Worm (Caenorhabditis elegans): ENCODE results near the gene nas-4.

ce11 chrIII:6380472-6380871 is 35.0 kb downstream of the nas-4 start, which contains the start of gene C16A3.5:
- TF ChIP-seq dmd-4 (tag; optimal IDR thresholded peaks at IDR 0.05; ENCODE audit: borderline replicate concordance) (no peak), sox-4 (tag; optimal IDR thresholded peaks at IDR 0.05) (no peak), zip-5 (tag; optimal IDR thresholded peaks at IDR 0.05) (no peak), fkh-10 (GFP tag; optimal IDR thresholded peaks at IDR 0.05) (no peak), fkh-6 (tag; optimal IDR thresholded peaks at IDR 0.05) (no peak), ztf-16 (tag; optimal IDR thresholded peaks at IDR 0.05) (no peak), ceh-48 (tag; optimal IDR thresholded peaks at IDR 0.05) (no peak), F13H6.1 (tag; optimal IDR thresholded peaks at IDR 0.05) (no peak), lin-11 (tag; optimal IDR thresholded peaks at IDR 0.05) (no peak), pag-3 (tag; optimal IDR thresholded peaks at IDR 0.05; ENCODE audit: borderline replicate concordance) (no peak), odd-2 (tag; optimal IDR thresholded peaks at IDR 0.05) (no peak), tbx-2 (tag; optimal IDR thresholded peaks at IDR 0.05) (no peak), ceh-6 (GFP tag; optimal IDR thresholded peaks at IDR 0.05) (no peak), pha-2 (tag; optimal IDR thresholded peaks at IDR 0.05) (no peak)
